Fruit fly (Drosophila melanogaster) whole organism, prepupa: ENCODE results near the gene Hecw.

Source experiments
- Blimp-1 ChIP-seq: fragments of 200-800 bp; sonication (Bioruptor generic); optimal IDR thresholded peaks from 3 replicates; lab custom pipeline; 2017; ENCODE audit warnings: missing biosample characterization, missing genetic modification characterization, mild to moderate bottlenecking, moderate library complexity, missing genetic modification reagents
- CG10631 ChIP-seq: fragments of 200-800 bp; sonication (Bioruptor generic); optimal IDR thresholded peaks from 2 replicates; lab custom pipeline; 2016; ENCODE audit warnings: missing biosample characterization, missing genetic modification characterization
- CG11294 ChIP-seq: fragments of 200-800 bp; sonication (Bioruptor generic); IDR thresholded peaks from 2 replicates; pipeline ENCODE4 v1.3.6; 2022; ENCODE audit warnings: missing biosample characterization, missing genetic modification characterization
- CG11762 ChIP-seq: fragments of 200-800 bp; sonication (Bioruptor generic); optimal IDR thresholded peaks from 3 replicates; lab custom pipeline; 2016; ENCODE audit warnings: missing biosample characterization, missing genetic modification characterization; ENCODE audit not compliant: insufficient read depth
- CG11902 ChIP-seq: fragments of 200-800 bp; sonication (Bioruptor generic); optimal IDR thresholded peaks from 3 replicates; lab custom pipeline; 2016; ENCODE audit warnings: missing biosample characterization, missing genetic modification characterization
- CG1621 ChIP-seq: fragments of 200-800 bp; sonication (Bioruptor generic); optimal IDR thresholded peaks from 3 replicates; lab custom pipeline; 2018; ENCODE audit warnings: missing biosample characterization, mild to moderate bottlenecking, missing genetic modification characterization
- CG16779 ChIP-seq: fragments of 200-800 bp; sonication (Bioruptor generic); optimal IDR thresholded peaks from 3 replicates; lab custom pipeline; 2017; ENCODE audit warnings: missing biosample characterization, mild to moderate bottlenecking, missing genetic modification characterization
- CG3032 ChIP-seq: fragments of 200-800 bp; optimal IDR thresholded peaks from 2 replicates; lab custom pipeline; 2019; ENCODE audit warnings: missing biosample characterization, mild to moderate bottlenecking, missing genetic modification characterization, moderate library complexity
- CG31627 ChIP-seq: fragments of 200-800 bp; sonication (Bioruptor generic); optimal IDR thresholded peaks from 3 replicates; lab custom pipeline; 2016; ENCODE audit warnings: missing biosample characterization, missing genetic modification characterization
- CG32006 ChIP-seq: fragments of 200-800 bp; sonication (Bioruptor generic); optimal IDR thresholded peaks from 3 replicates; lab custom pipeline; 2017; ENCODE audit warnings: missing biosample characterization, mild to moderate bottlenecking, missing genetic modification characterization
- CG34406 ChIP-seq: fragments of 200-800 bp; sonication (Bioruptor generic); optimal IDR thresholded peaks from 3 replicates; lab custom pipeline; 2016; ENCODE audit warnings: missing biosample characterization, missing genetic modification characterization
- CG6163 ChIP-seq: fragments of 200-800 bp; sonication (Bioruptor generic); IDR thresholded peaks from 3 replicates; pipeline ENCODE4 v1.3.6; 2022; ENCODE audit warnings: missing biosample characterization, missing genetic modification characterization
- CG6276 ChIP-seq: fragments of 200-800 bp; sonication (Bioruptor generic); optimal IDR thresholded peaks from 2 replicates; lab custom pipeline; 2017; ENCODE audit warnings: missing biosample characterization, mild to moderate bottlenecking, missing genetic modification characterization
- CG6808 ChIP-seq: fragments of 200-800 bp; sonication (Bioruptor generic); optimal IDR thresholded peaks from 3 replicates; lab custom pipeline; 2017; ENCODE audit warnings: missing biosample characterization, missing genetic modification characterization, mild to moderate bottlenecking, moderate library complexity, missing genetic modification reagents
- CG7368 ChIP-seq: fragments of 200-800 bp; sonication (Bioruptor generic); optimal IDR thresholded peaks from 3 replicates; lab custom pipeline; 2016; ENCODE audit warnings: missing biosample characterization, missing genetic modification characterization
- CG8319 ChIP-seq: fragments of 200-800 bp; sonication (Bioruptor generic); optimal IDR thresholded peaks from 3 replicates; lab custom pipeline; 2016; ENCODE audit warnings: missing biosample characterization, missing genetic modification characterization
- CG8632 ChIP-seq: fragments of 200-800 bp; sonication (Bioruptor generic); optimal IDR thresholded peaks from 3 replicates; lab custom pipeline; 2016; ENCODE audit warnings: missing biosample characterization, missing genetic modification characterization
- CG9139 ChIP-seq: fragments of 200-800 bp; sonication (Bioruptor generic); optimal IDR thresholded peaks from 3 replicates; lab custom pipeline; 2017; ENCODE audit warnings: missing biosample characterization, mild to moderate bottlenecking, missing genetic modification characterization
- Eip78C ChIP-seq: fragments of 200-800 bp; sonication (Bioruptor generic); peaks from one replicate; lab custom pipeline; 2016; ENCODE audit warnings: missing biosample characterization, missing genetic modification characterization
- Eip93F ChIP-seq: fragments of 200-800 bp; sonication (Bioruptor generic); optimal IDR thresholded peaks from 2 replicates; lab custom pipeline; 2016; ENCODE audit warnings: missing biosample characterization, mild to moderate bottlenecking, missing genetic modification characterization
- Ets21C ChIP-seq: fragments of 200-800 bp; sonication (Bioruptor generic); optimal IDR thresholded peaks from 3 replicates; lab custom pipeline; 2016; ENCODE audit warnings: missing biosample characterization, missing genetic modification characterization
- Hr4 ChIP-seq: fragments of 200-800 bp; sonication (Bioruptor generic); optimal IDR thresholded peaks from 3 replicates; lab custom pipeline; 2016; ENCODE audit warnings: missing biosample characterization, missing genetic modification characterization
- Met ChIP-seq: fragments of 200-800 bp; sonication (Bioruptor generic); optimal IDR thresholded peaks from 3 replicates; lab custom pipeline; 2016; ENCODE audit warnings: missing biosample characterization, missing genetic modification characterization
- OdsH ChIP-seq: fragments of 200-800 bp; sonication (Bioruptor generic); optimal IDR thresholded peaks from 3 replicates; lab custom pipeline; 2016; ENCODE audit warnings: missing biosample characterization, missing genetic modification characterization
- Smox ChIP-seq: fragments of 200-800 bp; sonication (Bioruptor generic); optimal IDR thresholded peaks from 3 replicates; lab custom pipeline; 2016; ENCODE audit warnings: missing biosample characterization, missing genetic modification characterization
- Sox102F ChIP-seq: fragments of 200-800 bp; sonication (Bioruptor generic); optimal IDR thresholded peaks from 2 replicates; lab custom pipeline; 2016; ENCODE audit warnings: missing biosample characterization, mild to moderate bottlenecking, missing genetic modification characterization
- Sox14 ChIP-seq: fragments of 200-800 bp; sonication (Bioruptor generic); optimal IDR thresholded peaks from 3 replicates; lab custom pipeline; 2016; ENCODE audit warnings: missing biosample characterization, missing genetic modification characterization
- Sox15 ChIP-seq: fragments of 200-800 bp; sonication (Bioruptor generic); optimal IDR thresholded peaks from 3 replicates; lab custom pipeline; 2016; ENCODE audit warnings: missing biosample characterization, missing genetic modification characterization
- acj6 ChIP-seq: fragments of 200-800 bp; sonication (Bioruptor generic); optimal IDR thresholded peaks from 3 replicates; lab custom pipeline; 2016; ENCODE audit warnings: missing biosample characterization, missing genetic modification characterization
- cyc ChIP-seq: fragments of 200-800 bp; sonication (Bioruptor generic); optimal IDR thresholded peaks from 3 replicates; lab custom pipeline; 2016; ENCODE audit warnings: missing biosample characterization, missing genetic modification characterization
- dac ChIP-seq: fragments of 200-800 bp; sonication (Bioruptor generic); optimal IDR thresholded peaks from 2 replicates; lab custom pipeline; 2017; ENCODE audit warnings: missing biosample characterization, mild to moderate bottlenecking, missing genetic modification characterization
- dsx ChIP-seq: fragments of 200-800 bp; optimal IDR thresholded peaks from 3 replicates; lab custom pipeline; 2019; ENCODE audit warnings: missing biosample characterization, mild to moderate bottlenecking, missing genetic modification characterization, moderate library complexity; ENCODE audit not compliant: poor library complexity, severe bottlenecking
- eg ChIP-seq: fragments of 200-800 bp; sonication (Bioruptor generic); IDR thresholded peaks from 3 replicates; pipeline ENCODE4 v1.3.6; 2022; ENCODE audit warnings: missing biosample characterization, missing genetic modification characterization
- esn ChIP-seq: fragments of 200-800 bp; sonication (Bioruptor generic); optimal IDR thresholded peaks from 2 replicates; lab custom pipeline; 2016; ENCODE audit warnings: missing biosample characterization, mild to moderate bottlenecking, missing genetic modification characterization, moderate library complexity
- fd59A ChIP-seq: fragments of 200-800 bp; sonication (Bioruptor generic); optimal IDR thresholded peaks from 2 replicates; lab custom pipeline; 2017; ENCODE audit warnings: missing biosample characterization, mild to moderate bottlenecking, missing genetic modification characterization, missing genetic modification reagents
- fd85E ChIP-seq: fragments of 200-800 bp; sonication (Bioruptor generic); optimal IDR thresholded peaks from 3 replicates; lab custom pipeline; 2016; ENCODE audit warnings: missing biosample characterization, missing genetic modification characterization
- fkh ChIP-seq: fragments of 200-800 bp; sonication (Bioruptor generic); optimal IDR thresholded peaks from 3 replicates; lab custom pipeline; 2017; ENCODE audit warnings: missing biosample characterization, mild to moderate bottlenecking, missing genetic modification characterization, moderate library complexity
- lz ChIP-seq: fragments of 200-800 bp; sonication (Bioruptor generic); optimal IDR thresholded peaks from 3 replicates; lab custom pipeline; 2016; ENCODE audit warnings: missing biosample characterization, missing genetic modification characterization
- net ChIP-seq: fragments of 200-800 bp; sonication (Bioruptor generic); optimal IDR thresholded peaks from 3 replicates; lab custom pipeline; 2016; ENCODE audit warnings: missing biosample characterization, missing genetic modification characterization
- salr ChIP-seq, 2 experiments: fragments of 200-800 bp; sonication (Bioruptor generic); optimal IDR thresholded peaks; 3 replicates each; lab custom pipeline; 2016 to 2018; ENCODE audit warnings: missing biosample characterization in 2 of 2, missing genetic modification characterization in 2 of 2, mild to moderate bottlenecking in 1 of 2
- spab ChIP-seq: fragments of 200-800 bp; sonication (Bioruptor generic); optimal IDR thresholded peaks from 2 replicates; lab custom pipeline; 2017; ENCODE audit warnings: missing biosample characterization, mild to moderate bottlenecking, missing genetic modification characterization, missing genetic modification reagents
- ss ChIP-seq, 2 experiments: fragments of 200-800 bp; sonication (Bioruptor generic); optimal IDR thresholded peaks; 2 replicates in 1 of 2; 3 replicates in 1 of 2; lab custom pipeline; 2017 to 2018; ENCODE audit warnings: mild to moderate bottlenecking in 2 of 2, missing biosample characterization in 2 of 2, missing genetic modification characterization in 2 of 2, moderate library complexity in 1 of 2
- svp ChIP-seq: fragments of 200-800 bp; sonication (Bioruptor generic); peaks from one replicate; lab custom pipeline; 2016; ENCODE audit warnings: missing biosample characterization, missing genetic modification characterization
- topi ChIP-seq: fragments of 200-800 bp; sonication (Bioruptor generic); optimal IDR thresholded peaks from 3 replicates; lab custom pipeline; 2016; ENCODE audit warnings: missing biosample characterization, missing genetic modification characterization
- vri ChIP-seq: fragments of 200-800 bp; sonication (Bioruptor generic); optimal IDR thresholded peaks from 3 replicates; lab custom pipeline; 2016; ENCODE audit warnings: missing biosample characterization, mild to moderate bottlenecking, missing genetic modification characterization

Gene Hecw

dm6 chrX:9661491-9661890, 52.7 kb downstream of the Hecw start:
- TF ChIP-seq svp (peak; percentile 62), Eip78C (GFP tag; lab: Kevin White, UChicago) (peak; percentile 3), lz (GFP tag; lab: Kevin White, UChicago) (no peak)

dm6 chrX:9662797-9663316, 54.1 kb downstream of the Hecw start, which contains the start of gene CG3106:
TSS of gene CG3106 (minus strand) at chrX:9662903.
- TF ChIP-seq cyc (GFP tag; lab: Kevin White, UChicago) = no peak
- TF ChIP-seq Met (GFP tag; lab: Kevin White, UChicago) = no peak
- peak; percentile 23 for TF ChIP-seq Eip93F (GFP tag; lab: Kevin White, UChicago)
- no peak for TF ChIP-seq CG8632
- TF ChIP-seq acj6 = no peak
- no peak for TF ChIP-seq Hr4 (GFP tag; lab: Kevin White, UChicago)
- TF ChIP-seq vri = peak; percentile 86
- no peak for TF ChIP-seq CG10631 (GFP tag; lab: Kevin White, UChicago)
- no peak for TF ChIP-seq CG34406 (GFP tag; lab: Kevin White, UChicago)
- TF ChIP-seq Sox15 (GFP tag; lab: Kevin White, UChicago) = no peak
- TF ChIP-seq fd59A = no peak
- TF ChIP-seq salr (GFP tag; optimal IDR thresholded peaks at IDR 0.05; lab: Kevin White, UChicago) = no peak
- no peak for TF ChIP-seq ss (GFP tag; optimal IDR thresholded peaks at IDR 0.05; lab: Kevin White, UChicago)
- no peak for TF ChIP-seq Blimp-1 (GFP tag; lab: Kevin White, UChicago)
- TF ChIP-seq, all 60 proteins: peak for 2

dm6 chrX:9663666-9664065, 54.9 kb downstream of the Hecw start:
- TF ChIP-seq CG1621 (tag; lab: Kevin White, UChicago) (no peak), dac (GFP tag; lab: Kevin White, UChicago) (no peak), Ets21C (GFP tag; lab: Kevin White, UChicago) (no peak), ss (GFP tag; optimal IDR thresholded peaks at IDR 0.05; lab: Kevin White, UChicago) (no peak), CG11902 (GFP tag; lab: Kevin White, UChicago) (no peak), CG3032 (tag; lab: Kevin White, UChicago) (no peak), CG32006 (GFP tag; lab: Kevin White, UChicago) (no peak), CG11294 (GFP tag; lab: Robert Waterston, UW) (no peak), CG34406 (GFP tag; lab: Kevin White, UChicago) (no peak), CG16779 (tag; lab: Kevin White, UChicago) (no peak), CG11762 (GFP tag; lab: Kevin White, UChicago) (no peak), CG6163 (no peak), Sox102F (no peak), CG7368 (no peak), CG8319 (GFP tag; lab: Kevin White, UChicago) (no peak), CG6276 (GFP tag; lab: Kevin White, UChicago) (no peak), net (GFP tag; lab: Kevin White, UChicago) (no peak), CG6808 (GFP tag; lab: Kevin White, UChicago) (no peak), CG9139 (GFP tag; lab: Kevin White, UChicago) (no peak), salr (GFP tag; optimal IDR thresholded peaks at IDR 0.05; lab: Kevin White, UChicago) (no peak)

- TF ChIP-seq vri = peak; percentile 38
- no peak for TF ChIP-seq ss (GFP tag; optimal IDR thresholded peaks at IDR 0.05; lab: Kevin White, UChicago)
- peak; percentile 21 for TF ChIP-seq Sox102F
- no peak for TF ChIP-seq Smox (GFP tag; lab: Kevin White, UChicago)
- no peak for TF ChIP-seq dsx (GFP tag; lab: Kevin White, UChicago)
- peak; percentile 45 for TF ChIP-seq Sox14 (GFP tag; lab: Kevin White, UChicago)
- TF ChIP-seq acj6 = peak; percentile 4
- peak; percentile 9 for TF ChIP-seq topi (GFP tag; lab: Kevin White, UChicago)
- TF ChIP-seq CG31627 = peak; percentile 37
- no peak for TF ChIP-seq CG3032 (tag; lab: Kevin White, UChicago)
- no peak for TF ChIP-seq fkh (GFP tag; lab: Kevin White, UChicago)
- no peak for TF ChIP-seq CG11902 (GFP tag; lab: Kevin White, UChicago)
- peak; percentile 20 for TF ChIP-seq lz (GFP tag; lab: Kevin White, UChicago)
- TF ChIP-seq CG6808 (GFP tag; lab: Kevin White, UChicago) = no peak
- TF ChIP-seq fd85E (GFP tag; lab: Kevin White, UChicago) = no peak
- no peak for TF ChIP-seq CG8319 (GFP tag; lab: Kevin White, UChicago)
- TF ChIP-seq OdsH (GFP tag; lab: Kevin White, UChicago) = peak; percentile 30
- no peak for TF ChIP-seq spab (GFP tag; lab: Kevin White, UChicago)
- peak; percentile 34 for TF ChIP-seq CG34406 (GFP tag; lab: Kevin White, UChicago)
- TF ChIP-seq eg = no peak
- peak; percentile 59 for TF ChIP-seq esn
Observed at dm6 chrX:9664426-9664825, 55.7 kb downstream of the Hecw start.
